Fruit fly (Drosophila melanogaster): ENCODE results near the gene fu.

DNA sequence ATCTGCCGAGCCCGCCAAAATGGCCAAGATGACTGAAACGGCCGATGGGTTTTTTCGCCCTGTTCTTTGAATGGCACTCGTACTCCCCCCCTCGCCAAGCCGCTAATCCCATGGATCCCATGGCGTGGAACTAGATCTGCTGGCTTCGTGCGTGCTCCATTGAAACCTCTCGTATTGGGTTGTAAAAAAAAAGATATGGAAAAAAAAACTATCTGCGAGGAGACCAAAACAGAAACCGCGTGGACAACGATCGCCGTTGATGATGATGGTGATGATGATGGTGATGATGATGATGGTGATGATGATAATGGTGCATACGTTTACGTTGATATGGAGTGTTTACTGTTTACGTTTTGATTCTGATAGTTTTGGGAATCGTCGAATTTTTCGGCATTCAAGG lies 44.2 kb downstream of the fu start:
- TF ChIP-seq Hr96 (GFP tag; optimal IDR thresholded peaks at IDR 0.05) (no peak), CG12768 (GFP tag; optimal IDR thresholded peaks at IDR 0.05) (no peak), bab1 (GFP tag; optimal IDR thresholded peaks at IDR 0.05) (no peak), CG1620 (GFP tag; optimal IDR thresholded peaks at IDR 0.05) (no peak), Mnt (GFP tag; optimal IDR thresholded peaks at IDR 0.05) (no peak), Crg-1 (GFP tag; optimal IDR thresholded peaks at IDR 0.05) (no peak), CG11617 (GFP tag; optimal IDR thresholded peaks at IDR 0.05) (no peak)

All from whole organism, adult.